Fruit fly (Drosophila melanogaster): Measurements from ENCODE around the gene CG33648.
A peak's percentile ranks its signal among the peaks of the same experiment; 100 is the strongest.

Gene CG33648

DNA sequence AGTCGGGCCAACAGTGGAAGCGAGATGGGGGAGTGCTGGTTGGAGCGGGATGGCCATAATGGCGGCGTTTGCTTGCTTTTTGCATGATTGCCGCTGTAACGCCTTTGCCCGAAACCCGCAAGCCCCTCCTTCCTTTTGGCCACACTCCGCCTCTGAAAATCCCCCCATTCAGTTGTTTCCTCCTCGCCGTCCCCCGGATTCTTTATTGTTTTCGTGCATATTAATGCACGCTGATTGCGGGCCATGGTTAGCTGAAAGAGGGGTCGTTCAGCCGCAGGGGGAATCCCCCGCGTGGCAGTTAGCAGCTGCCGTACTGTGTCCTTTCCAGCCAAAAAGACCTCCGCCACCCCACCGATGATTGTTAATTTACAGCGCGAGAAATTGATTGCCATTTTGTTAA, 28.7 kb downstream of the CG33648 start (continued):
- TF ChIP-seq HLH3B (GFP tag; IDR thresholded peaks at IDR 0.05) (0 out of 2 replicates have a peak, but pooled peaks have one; percentile 14), jigr1 (GFP tag; IDR thresholded peaks at IDR 0.05) (no peak), CG9817 (tag; optimal IDR thresholded peaks at IDR 0.05) (no peak), nerfin-2 (GFP tag; IDR thresholded peaks at IDR 0.05; ENCODE audit: partially characterized antibody) (no peak), pan (optimal IDR thresholded peaks at IDR 0.05) (no peak), pan (GFP tag; optimal IDR thresholded peaks at IDR 0.05 in 1 of 2, IDR thresholded peaks at IDR 0.05 in 1 of 2) (peak in 1 of 2 experiments; percentile 22), sens (GFP tag) (peak; percentile 24), Eip74EF (GFP tag; optimal IDR thresholded peaks at IDR 0.05) (no peak), scrt (GFP tag; optimal IDR thresholded peaks at IDR 0.05) (no peak), Max (GFP tag; optimal IDR thresholded peaks at IDR 0.05) (no peak), Hr3 (GFP tag; optimal IDR thresholded peaks at IDR 0.05) (no peak), pum (GFP tag; optimal IDR thresholded peaks at IDR 0.05) (no peak), CG4707 (GFP tag; optimal IDR thresholded peaks at IDR 0.05) (no peak), B-H2 (GFP tag; optimal IDR thresholded peaks at IDR 0.05) (no peak), CG2712 (tag; optimal IDR thresholded peaks at IDR 0.05) (no peak), chn (GFP tag; optimal IDR thresholded peaks at IDR 0.05) (no peak), Six4 (GFP tag; optimal IDR thresholded peaks at IDR 0.05) (no peak), grn (GFP tag; optimal IDR thresholded peaks at IDR 0.05) (no peak), NC2α (GFP tag; optimal IDR thresholded peaks at IDR 0.05) (no peak), CG9932 (GFP tag; IDR thresholded peaks at IDR 0.05) (no peak; the same call in 1 of the 2 replicates), cad (GFP tag; optimal IDR thresholded peaks at IDR 0.05) (no peak), Dll (GFP tag; IDR thresholded peaks at IDR 0.05; ENCODE audit: partially characterized antibody) (no peak), p53 (GFP tag; optimal IDR thresholded peaks at IDR 0.05) (no peak), CG31224 (GFP tag; IDR thresholded peaks at IDR 0.05) (no peak), CG10565 (GFP tag; optimal IDR thresholded peaks at IDR 0.05) (no peak), E2f2 (GFP tag; IDR thresholded peaks at IDR 0.05) (no peak), gcm (GFP tag; optimal IDR thresholded peaks at IDR 0.05) (no peak), CG13775 (GFP tag; optimal IDR thresholded peaks at IDR 0.05) (no peak), Awh (GFP tag; IDR thresholded peaks at IDR 0.05) (no peak), CG11456 (GFP tag; IDR thresholded peaks at IDR 0.05) (0 out of 3 replicates have a peak, but pooled peaks have one; percentile 19), CG5245 (GFP tag; optimal IDR thresholded peaks at IDR 0.05) (no peak), CG6791 (GFP tag; IDR thresholded peaks at IDR 0.05; ENCODE audit: partially characterized antibody) (no peak), CG11560 (tag; IDR thresholded peaks at IDR 0.05) (0 out of 3 replicates have a peak, but pooled peaks have one; percentile 7), CG3995 (GFP tag; optimal IDR thresholded peaks at IDR 0.05) (no peak), NC2β (GFP tag; optimal IDR thresholded peaks at IDR 0.05) (no peak), CG6683 (GFP tag; optimal IDR thresholded peaks at IDR 0.05) (no peak), Hmr (GFP tag; optimal IDR thresholded peaks at IDR 0.05) (no peak), Fer3 (tag; optimal IDR thresholded peaks at IDR 0.05) (no peak), ase (GFP tag; IDR thresholded peaks at IDR 0.05) (no peak), Ptx1 (GFP tag; IDR thresholded peaks at IDR 0.05) (no peak), CG14860 (GFP tag; IDR thresholded peaks at IDR 0.05; ENCODE audit: partially characterized antibody) (no peak), CG2129 (GFP tag; IDR thresholded peaks at IDR 0.05; ENCODE audit: partially characterized antibody) (no peak)

Measured in whole organism, embryonic.